Worm (Caenorhabditis elegans) whole organism, L4/young adult: Measurements from ENCODE around the gene pho-12.

Experiments used
- W03F9.2 ChIP-seq: fragments of 150-350 bp; optimal IDR thresholded peaks from 2 replicates; lab custom pipeline; 2014; ENCODE audit warnings: missing biosample characterization, missing genetic modification characterization
- dao-5 ChIP-seq: sonication (generic microtip); optimal IDR thresholded peaks from 2 replicates; lab custom pipeline; 2016; ENCODE audit warnings: missing genotype, missing genetic modification characterization, moderate library complexity, missing compliant biosample characterization
- him-1 ChIP-seq: sonication (generic microtip); optimal IDR thresholded peaks from 2 replicates; lab custom pipeline; 2016; ENCODE audit warnings: missing genotype, missing genetic modification reagents, missing genetic modification characterization, missing compliant biosample characterization

The pho-12 gene

ce11 chrII:5084225-5084624 lies 23.6 kb upstream of the pho-12 start:
- no peak for TF ChIP-seq W03F9.2 (tag; lab: Kevin White, UChicago)
- no peak for TF ChIP-seq dao-5 (tag; lab: Kevin White, UChicago)
- TF ChIP-seq him-1 (tag; lab: Kevin White, UChicago) = no peak

ce11 chrII:5083341-5083740 lies 22.7 kb upstream of the pho-12 start, which contains the start of gene C04G6.4:
Gene C04G6.4, minus strand, starts transcription at chrII:5083441.
- TF ChIP-seq him-1 (tag; lab: Kevin White, UChicago) (no peak), W03F9.2 (tag; lab: Kevin White, UChicago) (no peak), dao-5 (tag; lab: Kevin White, UChicago) (no peak)

ce11 chrII:5081124-5081913 lies 20.7 kb upstream of the pho-12 start, which contains the start of gene dsh-2:
Gene dsh-2, minus strand, starts transcription at chrII:5081174.
- TF ChIP-seq W03F9.2 (tag; lab: Kevin White, UChicago) = peak; percentile 45
- no peak for TF ChIP-seq him-1 (tag; lab: Kevin White, UChicago)

ce11 chrII:5071265-5071664 lies 10.6 kb upstream of the pho-12 start, which contains the start of gene C27A2.7:
Gene C27A2.7, minus strand, starts transcription at chrII:5071365.
- TF ChIP-seq W03F9.2 (tag; lab: Kevin White, UChicago) (no peak), him-1 (tag; lab: Kevin White, UChicago) (no peak), dao-5 (tag; lab: Kevin White, UChicago) (no peak)

- TF ChIP-seq dao-5 (tag; lab: Kevin White, UChicago) (no peak), him-1 (tag; lab: Kevin White, UChicago) (no peak), W03F9.2 (tag; lab: Kevin White, UChicago) (no peak)
Measured at ce11 chrII:5069525-5069924, 8.9 kb upstream of the pho-12 start, which contains the start of gene idpb-2. Gene idpb-2, minus strand, starts transcription at chrII:5069625.

DNA sequence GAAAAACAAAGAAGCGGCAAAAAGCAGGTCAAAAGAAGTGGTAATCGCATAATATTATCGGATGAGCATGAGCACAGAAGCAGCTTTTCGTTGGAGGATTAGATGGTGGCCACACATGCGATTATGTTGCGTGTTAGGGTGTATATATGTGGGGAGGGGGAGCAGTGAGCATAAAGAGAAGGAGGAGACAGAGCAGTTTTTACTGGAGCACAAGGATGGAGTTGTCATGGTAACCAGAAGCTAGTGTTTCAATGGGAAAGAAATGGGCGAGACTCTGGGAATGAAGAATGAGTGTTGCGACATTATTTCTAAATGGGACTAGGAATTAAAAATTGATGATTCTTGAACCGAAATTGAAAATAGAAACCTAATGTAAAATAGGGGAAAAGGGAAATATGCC lies 7.3 kb upstream of the pho-12 start, which contains the start of gene C27A2.8:
TSS of gene C27A2.8 (minus strand) at position 117 of the 400 bp plus-strand sequence.
- no peak for TF ChIP-seq W03F9.2 (tag; lab: Kevin White, UChicago)
- TF ChIP-seq him-1 (tag; lab: Kevin White, UChicago) = no peak
- TF ChIP-seq dao-5 (tag; lab: Kevin White, UChicago) = no peak

ce11 chrII:5066967-5067366 lies 6.3 kb upstream of the pho-12 start:
- TF ChIP-seq W03F9.2 (tag; lab: Kevin White, UChicago) (no peak), him-1 (tag; lab: Kevin White, UChicago) (no peak), dao-5 (tag; lab: Kevin White, UChicago) (no peak)

- TF ChIP-seq W03F9.2 (tag; lab: Kevin White, UChicago) (no peak), dao-5 (tag; lab: Kevin White, UChicago) (no peak), him-1 (tag; lab: Kevin White, UChicago) (no peak)
Measured at ce11 chrII:5061794-5062368, 1.3 kb upstream of the pho-12 start, which contains the start of gene smc-5. Gene smc-5, plus strand, starts transcription at chrII:5062125.

DNA sequence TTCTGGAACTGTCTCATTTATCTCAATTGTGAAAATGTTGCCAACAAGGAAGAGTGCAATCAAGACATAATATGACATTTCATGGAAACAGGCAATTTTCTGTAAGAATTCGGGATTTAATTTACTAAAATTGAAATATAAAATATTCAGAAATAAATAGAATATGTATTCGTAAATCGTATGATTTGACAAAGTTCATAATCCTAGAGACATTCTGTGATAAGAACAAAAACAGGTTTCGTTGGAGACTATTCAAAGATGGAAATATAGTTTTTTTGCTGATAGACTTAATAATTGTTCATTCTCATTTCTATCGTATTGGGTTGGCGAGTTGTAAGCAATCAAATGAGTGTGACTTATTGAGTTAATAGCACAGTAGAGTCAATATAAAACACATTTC lies 2.6 kb downstream of the pho-12 start, which contains the start of gene C27A2.12:
TSS of gene C27A2.12 (minus strand) at position 101 of the 400 bp plus-strand sequence.
- no peak for TF ChIP-seq W03F9.2 (tag; lab: Kevin White, UChicago)
- TF ChIP-seq him-1 (tag; lab: Kevin White, UChicago) = no peak
- TF ChIP-seq dao-5 (tag; lab: Kevin White, UChicago) = no peak

ce11 chrII:5057315-5057714 lies 3.3 kb downstream of the pho-12 start:
- TF ChIP-seq W03F9.2 (tag; lab: Kevin White, UChicago) (peak; percentile 12), dao-5 (tag; lab: Kevin White, UChicago) (peak; percentile 13), him-1 (tag; lab: Kevin White, UChicago) (peak; percentile 55)

DNA sequence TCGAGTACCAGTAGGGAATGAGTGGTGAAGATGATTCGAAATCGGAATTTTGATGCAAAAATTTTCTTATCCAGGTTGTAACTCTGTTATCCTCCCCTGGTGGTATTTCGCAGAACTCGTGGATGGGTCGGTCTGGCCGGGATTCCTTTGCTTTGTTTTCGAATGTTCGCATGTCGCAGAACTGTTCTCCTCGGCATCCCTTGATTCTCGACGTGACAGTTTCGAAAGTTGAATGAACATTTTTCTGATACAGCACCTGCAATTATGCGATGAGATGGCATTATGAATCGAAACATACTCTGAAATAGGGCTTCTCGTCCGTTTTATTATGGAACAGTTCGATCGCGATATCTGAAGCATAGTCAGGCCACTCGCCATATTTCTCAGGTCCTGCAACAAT lies 4.4 kb downstream of the pho-12 start:
- TF ChIP-seq him-1 (tag; lab: Kevin White, UChicago) (no peak), W03F9.2 (tag; lab: Kevin White, UChicago) (no peak), dao-5 (tag; lab: Kevin White, UChicago) (no peak)

- no peak for TF ChIP-seq dao-5 (tag; lab: Kevin White, UChicago)
- peak; percentile 94 for TF ChIP-seq W03F9.2 (tag; lab: Kevin White, UChicago)
- TF ChIP-seq him-1 (tag; lab: Kevin White, UChicago) = peak; percentile 76
Measured at ce11 chrII:5055129-5055666, 5.4 kb downstream of the pho-12 start, which contains the start of the genes ify-1 and rpl-22. Gene ify-1, minus strand, starts transcription at chrII:5055179. Gene rpl-22, plus strand, starts transcription at chrII:5055616.

DNA sequence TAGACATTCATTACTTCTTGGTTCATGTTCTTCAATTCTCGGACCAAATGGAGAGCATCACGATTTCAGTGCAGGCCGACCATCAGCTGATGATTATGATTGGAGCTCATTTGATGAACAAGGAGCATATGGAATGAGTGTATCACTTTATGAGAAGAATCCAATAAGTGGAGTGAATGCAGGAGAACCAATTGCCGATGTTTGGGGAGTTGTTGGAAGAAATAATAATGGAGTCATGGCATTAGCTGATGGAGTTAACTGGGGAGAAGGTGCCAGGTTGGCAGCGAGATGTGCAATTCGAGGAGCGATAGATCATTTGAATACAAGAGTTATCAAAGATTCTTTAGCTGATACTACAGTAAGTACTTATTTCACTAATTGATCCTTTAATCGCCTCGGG lies 9.8 kb downstream of the pho-12 start:
- TF ChIP-seq W03F9.2 (tag; lab: Kevin White, UChicago) = no peak
- no peak for TF ChIP-seq dao-5 (tag; lab: Kevin White, UChicago)
- TF ChIP-seq him-1 (tag; lab: Kevin White, UChicago) = no peak
